Worm (Caenorhabditis elegans) whole organism, L4 larva: ENCODE measurements around the gene C45G9.9.

ENCODE experiments used
- F10B5.3 ChIP-seq: sonication (generic microtip); optimal IDR thresholded peaks from 2 replicates; lab custom pipeline; 2016; ENCODE audit warnings: mild to moderate bottlenecking, missing genetic modification characterization, missing compliant biosample characterization
- F37D6.2 ChIP-seq: sonication (generic microtip); optimal IDR thresholded peaks from 2 replicates; lab custom pipeline; 2016; ENCODE audit warnings: mild to moderate bottlenecking, missing genetic modification characterization, missing compliant biosample characterization
- F49E8.2 ChIP-seq: sonication (generic microtip); optimal IDR thresholded peaks from 2 replicates; lab custom pipeline; 2016; ENCODE audit warnings: missing compliant biosample characterization, mild to moderate bottlenecking, missing genetic modification characterization, borderline replicate concordance
- Y5F2A.4 ChIP-seq: fragments of 200-800 bp; sonication (Bioruptor generic); optimal IDR thresholded peaks from 2 replicates; lab custom pipeline; 2018; ENCODE audit warnings: mild to moderate bottlenecking, missing genetic modification characterization, missing compliant biosample characterization
- ZK337.2 ChIP-seq: fragments of 200-800 bp; sonication (Bioruptor generic); IDR thresholded peaks from 2 replicates; pipeline ENCODE4 v1.3.6; 2022; ENCODE audit warnings: missing genetic modification reagents, missing genetic modification characterization, missing compliant biosample characterization
- ZK546.5 ChIP-seq, 2 experiments: sonication (generic microtip); optimal IDR thresholded peaks; 2 replicates each; lab custom pipeline; 2017; ENCODE audit warnings: missing biosample characterization in 2 of 2, missing genetic modification characterization in 2 of 2
- aha-1 ChIP-seq: fragments of 150-350 bp; peaks from one replicate; lab custom pipeline; 2014; ENCODE audit warnings: missing biosample characterization, missing genetic modification characterization
- ama-1 ChIP-seq: fragments of 150-350 bp; optimal IDR thresholded peaks from 2 replicates; lab custom pipeline; 2014; ENCODE audit warnings: inconsistent platforms, mixed read lengths
- ceh-28 ChIP-seq: fragments of 150-350 bp; optimal IDR thresholded peaks from 2 replicates; lab custom pipeline; 2014; ENCODE audit warnings: missing biosample characterization, missing genetic modification reagents, missing genetic modification characterization
- ceh-44 ChIP-seq: fragments of 200-800 bp; sonication (Bioruptor generic); IDR thresholded peaks from 2 replicates; pipeline ENCODE4 v1.3.6; 2022; ENCODE audit warnings: missing genetic modification reagents, missing genetic modification characterization, missing compliant biosample characterization
- daf-19 ChIP-seq: fragments of 200-800 bp; sonication (Bioruptor generic); conservative IDR thresholded peaks from 2 replicates; pipeline ENCODE4 v1.3.6; 2022; ENCODE audit warnings: missing genetic modification characterization, missing compliant biosample characterization
- daf-8 ChIP-seq: fragments of 200-800 bp; sonication (Bioruptor generic); IDR thresholded peaks from 2 replicates; pipeline ENCODE4 v1.3.6; 2022; ENCODE audit warnings: missing genetic modification characterization, missing compliant biosample characterization
- dmd-6 ChIP-seq: fragments of 200-800 bp; sonication (Bioruptor generic); IDR thresholded peaks from 2 replicates; pipeline ENCODE4 v1.3.6; 2022; ENCODE audit warnings: missing genetic modification reagents, missing genetic modification characterization, missing compliant biosample characterization
- dmd-8 ChIP-seq: fragments of 200-800 bp; sonication (Bioruptor generic); IDR thresholded peaks from 2 replicates; pipeline ENCODE4 v1.3.6; 2022; ENCODE audit warnings: missing genetic modification characterization, missing compliant biosample characterization
- dpl-1 ChIP-seq: fragments of 150-350 bp; optimal IDR thresholded peaks from 2 replicates; lab custom pipeline; 2014; ENCODE audit warnings: missing biosample characterization, missing genetic modification reagents, missing genetic modification characterization
- egl-27 ChIP-seq: sonication (generic microtip); optimal IDR thresholded peaks from 3 replicates; lab custom pipeline; 2017; ENCODE audit warnings: missing biosample characterization, missing genetic modification reagents, missing genetic modification characterization
- gei-8 ChIP-seq: fragments of 200-800 bp; sonication (Bioruptor generic); optimal IDR thresholded peaks from 2 replicates; lab custom pipeline; 2018; ENCODE audit warnings: mild to moderate bottlenecking, missing genetic modification characterization, missing compliant biosample characterization
- lin-29 ChIP-seq: fragments of 200-800 bp; sonication (Bioruptor generic); IDR thresholded peaks from 2 replicates; pipeline ENCODE4 v1.3.6; 2022; ENCODE audit warnings: missing genetic modification reagents, missing genetic modification characterization, missing compliant biosample characterization
- lir-3 ChIP-seq: sonication (generic microtip); optimal IDR thresholded peaks from 2 replicates; lab custom pipeline; 2016; ENCODE audit warnings: mild to moderate bottlenecking, missing genetic modification characterization, missing compliant biosample characterization
- madf-5 ChIP-seq, 2 experiments: fragments of 200-800 bp; sonication (Bioruptor generic); IDR thresholded peaks; 2 replicates each; pipeline ENCODE4 v1.3.6; 2022; ENCODE audit warnings: missing compliant biosample characterization in 2 of 2, missing genetic modification characterization in 2 of 2
- mdt-29 ChIP-seq: fragments of 200-800 bp; sonication (Bioruptor generic); IDR thresholded peaks from 2 replicates; pipeline ENCODE4 v1.3.6; 2022; ENCODE audit warnings: missing genetic modification reagents, missing genetic modification characterization, missing compliant biosample characterization
- mxl-2 ChIP-seq: fragments of 200-800 bp; sonication (Bioruptor generic); conservative IDR thresholded peaks from 2 replicates; pipeline ENCODE4 v1.3.6; 2022; ENCODE audit warnings: missing genetic modification reagents, missing genetic modification characterization, missing compliant biosample characterization
- nhr-11 ChIP-seq: fragments of 150-350 bp; optimal IDR thresholded peaks from 2 replicates; lab custom pipeline; 2014; ENCODE audit warnings: missing biosample characterization, missing genetic modification characterization
- nhr-111 ChIP-seq: fragments of 200-800 bp; sonication (Bioruptor generic); optimal IDR thresholded peaks from 2 replicates; lab custom pipeline; 2018; ENCODE audit warnings: mild to moderate bottlenecking, missing genetic modification characterization, missing compliant biosample characterization
- nhr-76 ChIP-seq: fragments of 150-350 bp; optimal IDR thresholded peaks from 2 replicates; lab custom pipeline; 2014; ENCODE audit warnings: missing biosample characterization, missing genetic modification characterization
- nhr-77 ChIP-seq: fragments of 150-350 bp; optimal IDR thresholded peaks from 2 replicates; lab custom pipeline; 2014; ENCODE audit warnings: missing biosample characterization, missing genetic modification characterization
- pha-4 ChIP-seq, 2 experiments: fragments of 150-350 bp in 1 of 2; fragments of 200-800 bp in 1 of 2; sonication (Bioruptor generic) in 1 of 2; IDR thresholded peaks in 1 of 2; optimal IDR thresholded peaks in 1 of 2; 2 replicates each; pipeline versions ENCODE4 v1.3.6 to Lab custom; 2014 to 2022; ENCODE audit warnings: missing genetic modification characterization in 2 of 2, missing genetic modification reagents in 2 of 2, missing biosample characterization in 1 of 2, missing compliant biosample characterization in 1 of 2
- skn-1 ChIP-seq: fragments of 150-350 bp; optimal IDR thresholded peaks from 2 replicates; lab custom pipeline; 2014; ENCODE audit warnings: missing biosample characterization, missing genetic modification characterization
- snpc-1.2 ChIP-seq: fragments of 200-800 bp; sonication (Bioruptor generic); IDR thresholded peaks from 2 replicates; pipeline ENCODE4 v1.3.6; 2022; ENCODE audit warnings: missing genetic modification reagents, missing genetic modification characterization, missing compliant biosample characterization
- snpc-4 ChIP-seq: fragments of 150-350 bp; optimal IDR thresholded peaks from 2 replicates; lab custom pipeline; 2014; ENCODE audit warnings: missing biosample characterization, missing genetic modification characterization
- spr-1 ChIP-seq: sonication (generic microtip); optimal IDR thresholded peaks from 2 replicates; lab custom pipeline; 2016; ENCODE audit warnings: mild to moderate bottlenecking, missing genetic modification characterization, missing compliant biosample characterization
- spr-3 ChIP-seq: fragments of 200-800 bp; sonication (Bioruptor generic); optimal IDR thresholded peaks from 2 replicates; lab custom pipeline; 2018; ENCODE audit warnings: mild to moderate bottlenecking, missing genetic modification characterization, missing compliant biosample characterization
- tag-97 ChIP-seq: fragments of 200-800 bp; sonication (Bioruptor generic); IDR thresholded peaks from 2 replicates; pipeline ENCODE4 v1.3.6; 2022; ENCODE audit warnings: missing genetic modification characterization, missing compliant biosample characterization
- unc-39 ChIP-seq: sonication (generic microtip); optimal IDR thresholded peaks from 2 replicates; lab custom pipeline; 2017; ENCODE audit warnings: missing biosample characterization, missing genetic modification characterization
- vab-7 ChIP-seq: fragments of 200-800 bp; sonication (Bioruptor generic); IDR thresholded peaks from 2 replicates; pipeline ENCODE4 v1.3.6; 2022; ENCODE audit warnings: missing genetic modification reagents, missing genetic modification characterization, missing compliant biosample characterization
- zip-11 ChIP-seq: fragments of 200-800 bp; sonication (Bioruptor generic); IDR thresholded peaks from 2 replicates; pipeline ENCODE4 v1.3.6; 2022; ENCODE audit warnings: missing genetic modification characterization, missing compliant biosample characterization
- zip-2 ChIP-seq: fragments of 150-350 bp; optimal IDR thresholded peaks from 2 replicates; lab custom pipeline; 2014; ENCODE audit warnings: missing biosample characterization, missing genetic modification characterization

The C45G9.9 gene

DNA sequence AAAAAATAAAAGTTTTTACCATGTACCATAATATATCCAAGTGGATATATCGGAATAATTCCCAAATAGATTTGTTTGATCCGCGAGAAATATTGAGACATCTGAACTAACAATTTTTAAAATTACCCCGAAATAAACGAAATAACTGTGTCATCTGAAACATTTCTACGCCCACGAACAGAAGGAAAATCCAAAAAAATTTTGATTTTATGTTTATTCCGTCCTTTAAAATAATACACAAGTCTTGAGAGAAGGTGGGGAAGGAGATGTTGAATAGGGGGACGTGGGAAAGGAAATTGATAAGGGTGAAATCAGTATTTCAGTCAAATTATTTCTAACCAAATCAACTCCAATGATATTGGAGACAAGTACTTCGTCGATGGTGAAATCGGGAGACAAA is 46.9 kb downstream of the C45G9.9 start, which contains the start of gene R144.11:
TSS of gene R144.11 (minus strand) at position 101 of the 400 bp plus-strand sequence.
- TF ChIP-seq dpl-1 (GFP tag; lab: Kevin White, UChicago), result no peak
- no peak for TF ChIP-seq nhr-111 (GFP tag; lab: Kevin White, UChicago)
- no peak for TF ChIP-seq dmd-8
- no peak for TF ChIP-seq dmd-6
- no peak for TF ChIP-seq snpc-1.2
- no peak for TF ChIP-seq lir-3 (tag; lab: Kevin White, UChicago)
- no peak for TF ChIP-seq spr-1 (tag; lab: Kevin White, UChicago)
- no peak for TF ChIP-seq nhr-77 (tag; lab: Kevin White, UChicago)
- TF ChIP-seq gei-8 (GFP tag; lab: Kevin White, UChicago), result no peak
- TF ChIP-seq unc-39 (tag; lab: Kevin White, UChicago), result no peak
- no peak for TF ChIP-seq ceh-28 (tag; lab: Kevin White, UChicago)
- TF ChIP-seq madf-5 (GFP tag; IDR thresholded peaks at IDR 0.05; lab: Robert Waterston, UW), result no peak
- no peak for TF ChIP-seq snpc-4 (tag; lab: Kevin White, UChicago)
- no peak for TF ChIP-seq ama-1 (lab: Kevin White, UChicago)

DNA sequence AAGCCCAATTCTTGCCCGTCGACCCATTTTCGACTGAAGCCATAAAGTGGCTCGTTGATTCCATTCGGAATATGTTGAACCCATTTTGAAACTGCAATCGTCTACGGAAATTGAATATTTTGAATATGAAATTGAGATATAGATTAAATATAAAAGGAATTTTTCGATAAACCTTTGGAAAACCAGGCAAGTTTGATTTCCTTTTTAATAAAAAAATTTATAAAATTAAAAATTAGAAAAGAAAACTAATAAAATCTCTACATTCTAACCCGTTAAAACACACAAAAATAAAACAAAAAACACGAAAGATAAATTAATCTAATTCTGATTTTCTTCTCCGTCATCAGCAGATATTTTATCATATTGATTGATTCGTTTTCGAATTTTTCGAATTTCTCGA is 48.7 kb downstream of the C45G9.9 start, which contains the start of gene R144.12:
TSS of gene R144.12 (minus strand) at position 101 of the 400 bp plus-strand sequence.
- TF ChIP-seq F10B5.3 (no peak), pha-4 (GFP tag; IDR thresholded peaks at IDR 0.05; lab: Robert Waterston, UW) (no peak), pha-4 (tag; optimal IDR thresholded peaks at IDR 0.05; lab: Kevin White, UChicago) (no peak), Y5F2A.4 (GFP tag; lab: Kevin White, UChicago) (no peak), nhr-111 (GFP tag; lab: Kevin White, UChicago) (no peak), gei-8 (GFP tag; lab: Kevin White, UChicago) (no peak), daf-8 (GFP tag; lab: Robert Waterston, UW) (no peak), mxl-2 (GFP tag; lab: Robert Waterston, UW) (no peak), aha-1 (no peak), ama-1 (lab: Kevin White, UChicago) (no peak), zip-2 (tag; lab: Kevin White, UChicago) (no peak), tag-97 (GFP tag; lab: Robert Waterston, UW) (no peak), F37D6.2 (tag; lab: Kevin White, UChicago) (no peak), vab-7 (GFP tag; lab: Robert Waterston, UW) (no peak), ceh-44 (GFP tag; lab: Robert Waterston, UW) (no peak), ZK546.5 (tag; optimal IDR thresholded peaks at IDR 0.05; lab: Kevin White, UChicago) (no peak), lin-29 (GFP tag; lab: Robert Waterston, UW) (no peak), ZK337.2 (GFP tag; lab: Robert Waterston, UW) (no peak), zip-11 (GFP tag; lab: Robert Waterston, UW) (no peak)

DNA sequence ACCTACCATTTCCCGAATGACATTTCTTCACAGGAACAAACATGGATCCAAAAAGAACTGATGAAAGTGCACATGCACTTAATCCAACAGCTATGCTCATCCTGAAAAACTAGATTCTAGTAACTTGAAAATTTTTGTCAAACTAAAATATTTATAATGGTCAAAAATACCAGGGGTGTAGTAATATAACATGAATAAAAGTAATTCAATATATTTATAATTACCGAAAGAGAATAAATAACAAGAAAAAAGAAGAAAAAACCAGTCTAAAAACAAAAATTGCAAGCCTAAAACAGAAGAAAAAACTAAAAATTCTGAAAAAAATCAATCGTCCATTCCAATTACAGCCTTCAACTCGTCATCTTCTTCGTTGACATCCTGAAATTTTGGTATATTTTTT is 51.0 kb downstream of the C45G9.9 start, which contains the start of gene R144.6:
TSS of gene R144.6 (minus strand) at position 101 of the 400 bp plus-strand sequence.
- TF ChIP-seq egl-27 (tag; lab: Kevin White, UChicago) (no peak), skn-1 (no peak), nhr-11 (tag; lab: Kevin White, UChicago) (no peak), spr-3 (GFP tag; lab: Kevin White, UChicago) (no peak), nhr-76 (tag; lab: Kevin White, UChicago) (no peak), mdt-29 (GFP tag; lab: Robert Waterston, UW) (no peak), daf-19 (no peak), F49E8.2 (tag; lab: Kevin White, UChicago) (no peak), daf-8 (GFP tag; lab: Robert Waterston, UW) (no peak)
